Worm (Caenorhabditis elegans): ENCODE results near the gene kvs-1.

kvs-1 gene

ce11 chrX:7659591-7660433 is 47.1 kb downstream of the kvs-1 start (continued):
- no peak for TF ChIP-seq C34B4.2 (tag; optimal IDR thresholded peaks at IDR 0.05)
- peak; percentile 58 for TF ChIP-seq nhr-19 (GFP tag; conservative IDR thresholded peaks at IDR 0.05)
- TF ChIP-seq skn-1 (tag; optimal IDR thresholded peaks at IDR 0.05), result no peak
- no peak for TF ChIP-seq zag-1 (tag; optimal IDR thresholded peaks at IDR 0.05)
- no peak for TF ChIP-seq sup-37 (GFP tag; optimal IDR thresholded peaks at IDR 0.05)
- no peak for TF ChIP-seq ztf-11 (tag; optimal IDR thresholded peaks at IDR 0.05)
- TF ChIP-seq ceh-8 (GFP tag; optimal IDR thresholded peaks at IDR 0.05), result no peak

- no peak for TF ChIP-seq C34B4.2 (tag; optimal IDR thresholded peaks at IDR 0.05)
- TF ChIP-seq C04F5.9 (tag; optimal IDR thresholded peaks at IDR 0.05), result no peak
- no peak for TF ChIP-seq nhr-71 (tag; optimal IDR thresholded peaks at IDR 0.05)
- no peak for TF ChIP-seq fos-1 (tag; optimal IDR thresholded peaks at IDR 0.05)
- no peak for TF ChIP-seq mep-1 (tag; optimal IDR thresholded peaks at IDR 0.05)
- TF ChIP-seq ets-5 (GFP tag; IDR thresholded peaks at IDR 0.05), result no peak
- TF ChIP-seq xbp-1 (tag; optimal IDR thresholded peaks at IDR 0.05), result no peak
- TF ChIP-seq nhr-28 (tag; optimal IDR thresholded peaks at IDR 0.05), result no peak
Measured at ce11 chrX:7656875-7657274, 50.1 kb downstream of the kvs-1 start, which contains the start of gene F27D9.12. TSS of gene F27D9.12 (minus strand) at chrX:7656975.

ce11 chrX:7655469-7656003 is 51.4 kb downstream of the kvs-1 start:
- TF ChIP-seq lin-14 (GFP tag; optimal IDR thresholded peaks at IDR 0.05), result no peak
- no peak for TF ChIP-seq lir-3 (tag; optimal IDR thresholded peaks at IDR 0.05; ENCODE audit: poor library complexity)
- TF ChIP-seq rnt-1 (tag; optimal IDR thresholded peaks at IDR 0.05), result no peak
- no peak for TF ChIP-seq swsn-7 (tag; optimal IDR thresholded peaks at IDR 0.05)
- TF ChIP-seq tbx-2 (tag; optimal IDR thresholded peaks at IDR 0.05), result no peak
- TF ChIP-seq aly-2 (tag; optimal IDR thresholded peaks at IDR 0.05), result no peak
- TF ChIP-seq nhr-11 (tag; optimal IDR thresholded peaks at IDR 0.05), result no peak
- no peak for TF ChIP-seq fkh-10 (GFP tag; optimal IDR thresholded peaks at IDR 0.05)
- no peak for TF ChIP-seq nhr-76 (tag; optimal IDR thresholded peaks at IDR 0.05)
- no peak for TF ChIP-seq snpc-4 (tag; optimal IDR thresholded peaks at IDR 0.05)
- no peak for TF ChIP-seq nhr-85 (tag)
- no peak for TF ChIP-seq hlh-4 (tag; optimal IDR thresholded peaks at IDR 0.05)
- TF ChIP-seq egl-13 (tag; optimal IDR thresholded peaks at IDR 0.05), result no peak
- no peak for TF ChIP-seq unc-130 (tag; optimal IDR thresholded peaks at IDR 0.05)
- TF ChIP-seq nhr-19 (GFP tag; conservative IDR thresholded peaks at IDR 0.05), result no peak
- TF ChIP-seq efl-1 (optimal IDR thresholded peaks at IDR 0.05), result no peak
- no peak for TF ChIP-seq efl-1 (GFP tag; optimal IDR thresholded peaks at IDR 0.05 in 1 of 2)
- no peak for TF ChIP-seq grh-1 (GFP tag; IDR thresholded peaks at IDR 0.05)
- no peak for TF ChIP-seq sox-4 (tag; optimal IDR thresholded peaks at IDR 0.05)
- TF ChIP-seq lin-39 (tag; optimal IDR thresholded peaks at IDR 0.05), result no peak
- no peak for TF ChIP-seq blmp-1 (tag; optimal IDR thresholded peaks at IDR 0.05)

ce11 chrX:7653708-7654390 is 53.1 kb downstream of the kvs-1 start:
- TF ChIP-seq egl-13 (tag; optimal IDR thresholded peaks at IDR 0.05), result peak; percentile 25
- no peak for TF ChIP-seq nhr-237 (tag; optimal IDR thresholded peaks at IDR 0.05)
- TF ChIP-seq unc-30 (tag; optimal IDR thresholded peaks at IDR 0.05), result no peak
- TF ChIP-seq Y116A8C.19 (tag; optimal IDR thresholded peaks at IDR 0.05; ENCODE audit: borderline replicate concordance), result no peak
- TF ChIP-seq pag-3 (tag; optimal IDR thresholded peaks at IDR 0.05; ENCODE audit: borderline replicate concordance, insufficient read depth), result no peak
- peak; percentile 74 for TF ChIP-seq lin-14 (GFP tag; optimal IDR thresholded peaks at IDR 0.05)
- TF ChIP-seq irx-1 (tag; optimal IDR thresholded peaks at IDR 0.05), result no peak
- no peak for TF ChIP-seq hlh-17 (GFP tag; optimal IDR thresholded peaks at IDR 0.05; ENCODE audit: borderline replicate concordance)
- no peak for TF ChIP-seq ceh-90 (tag; optimal IDR thresholded peaks at IDR 0.05)
- no peak for TF ChIP-seq lin-35 (GFP tag; optimal IDR thresholded peaks at IDR 0.05)
- no peak for TF ChIP-seq efl-1 (optimal IDR thresholded peaks at IDR 0.05)
- TF ChIP-seq efl-1 (GFP tag; optimal IDR thresholded peaks at IDR 0.05 in 1 of 2), result no peak
- TF ChIP-seq isw-1 (GFP tag; IDR thresholded peaks at IDR 0.05), result no peak
- no peak for TF ChIP-seq nhr-85 (tag)
- TF ChIP-seq C04F5.9 (tag; optimal IDR thresholded peaks at IDR 0.05), result no peak
- TF ChIP-seq unc-130 (tag; optimal IDR thresholded peaks at IDR 0.05), result no peak
- no peak for TF ChIP-seq dpl-1 (GFP tag; optimal IDR thresholded peaks at IDR 0.05)
- no peak for TF ChIP-seq C34B4.2 (tag; optimal IDR thresholded peaks at IDR 0.05)
- no peak for TF ChIP-seq ztf-11 (tag; optimal IDR thresholded peaks at IDR 0.05)
- no peak for TF ChIP-seq hpl-2 (GFP tag; optimal IDR thresholded peaks at IDR 0.05)

Data from whole organism, L1 larva.